Fruit fly (Drosophila melanogaster) whole organism, embryonic: ENCODE data around the gene CG12507.

Experiments used
- ATbp ChIP-seq: fragments of 200-800 bp; sonication (Bioruptor generic); optimal IDR thresholded peaks from 2 replicates; lab custom pipeline; 2017; ENCODE audit warnings: missing biosample characterization, mild to moderate bottlenecking, missing genetic modification characterization, missing genetic modification reagents
- Abd-B ChIP-seq: fragments of 200-800 bp; sonication (Bioruptor generic); optimal IDR thresholded peaks from 2 replicates; lab custom pipeline; 2018; ENCODE audit warnings: missing biosample characterization, mild to moderate bottlenecking, missing genetic modification characterization, moderate library complexity
- Atf3 ChIP-seq: fragments of 200-800 bp; sonication (Bioruptor generic); optimal IDR thresholded peaks from 3 replicates; lab custom pipeline; 2016; ENCODE audit warnings: missing biosample characterization, missing genetic modification characterization
- CG10147 ChIP-seq: fragments of 200-800 bp; sonication (Bioruptor generic); optimal IDR thresholded peaks from 2 replicates; lab custom pipeline; 2019; ENCODE audit warnings: missing biosample characterization, mild to moderate bottlenecking, missing genetic modification characterization, moderate library complexity
- CG12391 ChIP-seq: fragments of 200-800 bp; sonication (Bioruptor generic); optimal IDR thresholded peaks from 3 replicates; lab custom pipeline; 2018; ENCODE audit warnings: missing biosample characterization, mild to moderate bottlenecking, missing genetic modification characterization, moderate library complexity
- CG1529 ChIP-seq: fragments of 200-800 bp; sonication (Bioruptor generic); optimal IDR thresholded peaks from 3 replicates; lab custom pipeline; 2018; ENCODE audit warnings: missing biosample characterization, missing genetic modification characterization
- CG17612 ChIP-seq: fragments of 200-800 bp; sonication (Bioruptor generic); IDR thresholded peaks from 2 replicates; pipeline ENCODE4 v1.3.6; 2022; ENCODE audit warnings: missing biosample characterization, missing genetic modification characterization
- CG1792 ChIP-seq: fragments of 200-800 bp; sonication (Bioruptor generic); optimal IDR thresholded peaks from 2 replicates; lab custom pipeline; 2016; ENCODE audit warnings: missing biosample characterization, missing genetic modification characterization
- CG2129 ChIP-seq: fragments of 200-800 bp; sonication (Bioruptor generic); IDR thresholded peaks from 2 replicates; pipeline ENCODE4 v1.3.6; 2022; ENCODE audit warnings: missing biosample characterization, missing genetic modification characterization; ENCODE audit not compliant: partially characterized antibody
- CG30020 ChIP-seq: fragments of 200-800 bp; optimal IDR thresholded peaks from 2 replicates; lab custom pipeline; 2019; ENCODE audit warnings: missing biosample characterization, mild to moderate bottlenecking, missing genetic modification characterization, moderate library complexity
- CG31365 ChIP-seq: fragments of 200-800 bp; sonication (Bioruptor generic); optimal IDR thresholded peaks from 2 replicates; lab custom pipeline; 2018; ENCODE audit warnings: missing biosample characterization, mild to moderate bottlenecking, missing genetic modification characterization
- CG32532 ChIP-seq: fragments of 200-800 bp; sonication (Bioruptor generic); IDR thresholded peaks from 2 replicates; pipeline ENCODE4 v1.3.6; 2022; ENCODE audit warnings: missing biosample characterization, missing genetic modification characterization
- CG32772 ChIP-seq: fragments of 200-800 bp; sonication (Bioruptor generic); IDR thresholded peaks from 2 replicates; pipeline ENCODE4 v1.3.6; 2022; ENCODE audit warnings: missing biosample characterization, missing genetic modification characterization
- CG34422 ChIP-seq: fragments of 200-800 bp; sonication (Bioruptor generic); IDR thresholded peaks from 3 replicates; pipeline ENCODE4 v1.3.6; 2022; ENCODE audit warnings: missing biosample characterization, missing genetic modification characterization
- CG4404 ChIP-seq: fragments of 200-800 bp; sonication (Bioruptor generic); IDR thresholded peaks from 2 replicates; pipeline ENCODE4 v1.3.6; 2022; ENCODE audit warnings: missing biosample characterization, missing genetic modification characterization
- CG5180 ChIP-seq: fragments of 200-800 bp; sonication (Bioruptor generic); optimal IDR thresholded peaks from 3 replicates; lab custom pipeline; 2017; ENCODE audit warnings: missing biosample characterization, missing genetic modification characterization, mild to moderate bottlenecking, moderate library complexity, missing genetic modification reagents
- CG6854 ChIP-seq: fragments of 200-800 bp; sonication (Bioruptor generic); optimal IDR thresholded peaks from 3 replicates; lab custom pipeline; 2017; ENCODE audit warnings: missing biosample characterization, mild to moderate bottlenecking, missing genetic modification characterization
- CG7372 ChIP-seq: fragments of 200-800 bp; sonication (Bioruptor generic); IDR thresholded peaks from 2 replicates; pipeline ENCODE4 v1.3.6; 2022; ENCODE audit warnings: missing biosample characterization, missing genetic modification characterization
- CG8388 ChIP-seq: fragments of 200-800 bp; sonication (Bioruptor generic); optimal IDR thresholded peaks from 2 replicates; lab custom pipeline; 2019; ENCODE audit warnings: missing biosample characterization, mild to moderate bottlenecking, missing genetic modification characterization, moderate library complexity
- Fer3 ChIP-seq: fragments of 200-800 bp; sonication (Bioruptor generic); optimal IDR thresholded peaks from 2 replicates; lab custom pipeline; 2018; ENCODE audit warnings: missing biosample characterization, mild to moderate bottlenecking, missing genetic modification characterization, moderate library complexity
- HHEX ChIP-seq: fragments of 200-800 bp; sonication (Bioruptor generic); optimal IDR thresholded peaks from 3 replicates; lab custom pipeline; 2017; ENCODE audit warnings: missing biosample characterization, mild to moderate bottlenecking, missing genetic modification characterization, missing genetic modification reagents
- Hr78 ChIP-seq, 2 experiments: fragments of 200-800 bp in 1 of 2; fragments of >200 bp in 1 of 2; sonication (Bioruptor generic) in 1 of 2; optimal IDR thresholded peaks; 2 replicates each; lab custom pipeline; 2017 to 2019; ENCODE audit warnings: missing biosample characterization in 2 of 2, missing genetic modification characterization in 2 of 2, mild to moderate bottlenecking in 1 of 2, moderate library complexity in 1 of 2
- Kr ChIP-seq: fragments of 200-800 bp; sonication (Bioruptor generic); optimal IDR thresholded peaks from 2 replicates; lab custom pipeline; 2017; ENCODE audit warnings: missing biosample characterization, mild to moderate bottlenecking, missing genetic modification characterization
- MESR4 ChIP-seq: fragments of 200-800 bp; sonication (Bioruptor generic); optimal IDR thresholded peaks from 2 replicates; lab custom pipeline; 2018; ENCODE audit warnings: missing biosample characterization, mild to moderate bottlenecking, missing genetic modification characterization, moderate library complexity
- MTF-1 ChIP-seq: fragments of 200-800 bp; sonication (Bioruptor generic); optimal IDR thresholded peaks from 2 replicates; lab custom pipeline; 2018; ENCODE audit warnings: missing biosample characterization, mild to moderate bottlenecking, missing genetic modification characterization, borderline replicate concordance
- Oaz ChIP-seq: fragments of 200-800 bp; sonication (Bioruptor generic); IDR thresholded peaks from 2 replicates; pipeline ENCODE4 v1.3.6; 2022; ENCODE audit warnings: missing biosample characterization, missing genetic modification characterization
- Sox102F ChIP-seq: fragments of 200-800 bp; sonication (Bioruptor generic); optimal IDR thresholded peaks from 2 replicates; lab custom pipeline; 2018; ENCODE audit warnings: missing biosample characterization, mild to moderate bottlenecking, missing genetic modification characterization, moderate library complexity
- Spps ChIP-seq: fragments of 200-800 bp; sonication (Bioruptor generic); optimal IDR thresholded peaks from 2 replicates; lab custom pipeline; 2018; ENCODE audit warnings: missing biosample characterization, mild to moderate bottlenecking, missing genetic modification characterization
- Usf ChIP-seq: fragments of 200-800 bp; sonication (Bioruptor generic); optimal IDR thresholded peaks from 2 replicates; lab custom pipeline; 2017; ENCODE audit warnings: missing genotype, missing biosample characterization, missing genetic modification characterization
- bab2 ChIP-seq: fragments of 200-800 bp; sonication (Bioruptor generic); optimal IDR thresholded peaks from 2 replicates; lab custom pipeline; 2016; ENCODE audit warnings: missing biosample characterization, missing genetic modification characterization
- bowl ChIP-seq: fragments of 200-800 bp; sonication (Bioruptor generic); IDR thresholded peaks from 2 replicates; pipeline ENCODE4 v1.3.6; 2022; ENCODE audit warnings: missing biosample characterization, missing genetic modification characterization
- cato ChIP-seq: fragments of 200-800 bp; sonication (Bioruptor generic); optimal IDR thresholded peaks from 2 replicates; lab custom pipeline; 2016; ENCODE audit warnings: missing biosample characterization, missing genetic modification characterization, borderline replicate concordance
- chinmo ChIP-seq: fragments of 200-800 bp; sonication (Bioruptor generic); IDR thresholded peaks from 4 replicates; pipeline ENCODE4 v1.3.6; 2022; ENCODE audit warnings: missing biosample characterization, missing genetic modification characterization; ENCODE audit not compliant: partially characterized antibody
- danr ChIP-seq: fragments of 200-800 bp; sonication (Bioruptor generic); IDR thresholded peaks from 2 replicates; pipeline ENCODE4 v1.3.6; 2022; ENCODE audit warnings: missing biosample characterization, missing genetic modification characterization
- dmrt99B ChIP-seq: fragments of 200-800 bp; sonication (Bioruptor generic); optimal IDR thresholded peaks from 2 replicates; lab custom pipeline; 2018; ENCODE audit warnings: missing biosample characterization, mild to moderate bottlenecking, missing genetic modification characterization, moderate library complexity
- emc ChIP-seq: fragments of 200-800 bp; sonication (Bioruptor generic); optimal IDR thresholded peaks from 2 replicates; lab custom pipeline; 2016; ENCODE audit warnings: missing biosample characterization, missing genetic modification characterization
- ems ChIP-seq: fragments of 200-800 bp; sonication (Bioruptor generic); optimal IDR thresholded peaks from 3 replicates; lab custom pipeline; 2016; ENCODE audit warnings: missing biosample characterization, missing genetic modification characterization
- fd96Cb ChIP-seq: fragments of 200-800 bp; sonication (Bioruptor generic); optimal IDR thresholded peaks from 2 replicates; lab custom pipeline; 2018; ENCODE audit warnings: missing biosample characterization, mild to moderate bottlenecking, missing genetic modification characterization, moderate library complexity
- fru ChIP-seq: fragments of >200 bp; optimal IDR thresholded peaks from 2 replicates; lab custom pipeline; 2017
- ham ChIP-seq: fragments of 200-800 bp; sonication (Bioruptor generic); IDR thresholded peaks from 2 replicates; pipeline ENCODE4 v1.3.6; 2022; ENCODE audit warnings: missing biosample characterization, missing genetic modification characterization
- klu ChIP-seq: fragments of 200-800 bp; sonication (Bioruptor generic); IDR thresholded peaks from 2 replicates; pipeline ENCODE4 v1.3.6; 2022; ENCODE audit warnings: missing biosample characterization, missing genetic modification characterization
- lmd ChIP-seq: fragments of 200-800 bp; sonication (Bioruptor generic); IDR thresholded peaks from 2 replicates; pipeline ENCODE4 v1.3.6; 2022; ENCODE audit warnings: missing biosample characterization, missing genetic modification characterization
- pita ChIP-seq: fragments of 200-800 bp; sonication (Bioruptor generic); optimal IDR thresholded peaks from 2 replicates; lab custom pipeline; 2017; ENCODE audit warnings: missing biosample characterization, mild to moderate bottlenecking, missing genetic modification characterization
- psq ChIP-seq: fragments of 200-800 bp; sonication (Bioruptor generic); optimal IDR thresholded peaks from 2 replicates; lab custom pipeline; 2017; ENCODE audit warnings: missing biosample characterization, missing genetic modification characterization
- sna ChIP-seq: fragments of 200-800 bp; sonication (Bioruptor generic); IDR thresholded peaks from 2 replicates; pipeline ENCODE4 v1.3.6; 2022; ENCODE audit warnings: missing biosample characterization, missing genetic modification characterization; ENCODE audit not compliant: partially characterized antibody
- stc ChIP-seq: fragments of 200-800 bp; sonication (Bioruptor generic); IDR thresholded peaks from 2 replicates; pipeline ENCODE4 v1.3.6; 2022; ENCODE audit warnings: missing biosample characterization, missing genetic modification characterization
- twi ChIP-seq: fragments of 200-800 bp; optimal IDR thresholded peaks from 2 replicates; lab custom pipeline; 2019; ENCODE audit warnings: missing biosample characterization, mild to moderate bottlenecking, missing genetic modification characterization, moderate library complexity
- unc-4 ChIP-seq: fragments of 200-800 bp; sonication (Bioruptor generic); IDR thresholded peaks from 2 replicates; pipeline ENCODE4 v1.3.6; 2022; ENCODE audit warnings: missing biosample characterization, missing genetic modification characterization; ENCODE audit not compliant: partially characterized antibody
- unpg ChIP-seq: fragments of 200-800 bp; sonication (Bioruptor generic); optimal IDR thresholded peaks from 3 replicates; lab custom pipeline; 2018; ENCODE audit warnings: missing biosample characterization, mild to moderate bottlenecking, missing genetic modification characterization, moderate library complexity
- yki ChIP-seq: fragments of >200 bp; optimal IDR thresholded peaks from 3 replicates; lab custom pipeline; 2018
- zf30C ChIP-seq: fragments of 200-800 bp; sonication (Bioruptor generic); optimal IDR thresholded peaks from 3 replicates; lab custom pipeline; 2018; ENCODE audit warnings: missing biosample characterization, mild to moderate bottlenecking, missing genetic modification characterization

CG12507 gene

DNA sequence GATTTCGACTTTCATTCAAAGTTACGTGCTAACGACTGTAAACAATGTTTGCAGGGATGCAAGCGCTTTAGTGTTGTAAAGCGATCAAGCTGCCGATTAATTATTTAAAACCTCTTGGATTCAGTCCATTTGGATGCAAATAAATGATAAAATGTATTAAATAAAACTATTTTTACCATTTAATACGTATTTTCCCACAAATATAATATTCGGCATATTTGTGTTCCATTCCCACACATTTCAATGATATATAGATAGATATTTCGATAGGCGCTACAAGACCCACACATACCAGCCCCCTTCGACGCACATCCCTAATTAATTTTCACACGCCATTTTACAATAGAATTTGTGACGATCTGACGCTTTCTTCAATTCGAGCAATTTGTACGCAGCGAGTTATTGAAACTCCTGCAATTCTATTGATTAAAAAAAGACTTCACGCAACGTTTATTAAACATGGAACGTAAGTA, 22.2 kb upstream of the CG12507 start, which contains the start of the genes CG32576 and caz (continued):
- no peak for TF ChIP-seq Kr
- TF ChIP-seq Fer3 (tag; lab: Kevin White, UChicago), result no peak
- TF ChIP-seq CG10147, result peak; percentile 22
- TF ChIP-seq psq (GFP tag; lab: Kevin White, UChicago), result no peak
- TF ChIP-seq fru (lab: Kevin White, UChicago), result no peak
- TF ChIP-seq CG32772 (GFP tag; lab: Robert Waterston, UW), result no peak
- no peak for TF ChIP-seq bab2 (GFP tag; lab: Kevin White, UChicago)
- no peak for TF ChIP-seq MTF-1 (GFP tag; lab: Kevin White, UChicago)
- TF ChIP-seq CG34422 (GFP tag; lab: Robert Waterston, UW), result 0 out of 3 replicates have a peak, but pooled peaks have one; percentile 9
- TF ChIP-seq CG4404 (GFP tag; lab: Robert Waterston, UW), result no peak; the same call in 1 of the 2 replicates
- peak; percentile 85 for TF ChIP-seq MESR4 (GFP tag; lab: Kevin White, UChicago)
- TF ChIP-seq CG8388 (GFP tag; lab: Kevin White, UChicago), result no peak
- no peak for TF ChIP-seq Usf
- TF ChIP-seq Abd-B (GFP tag; lab: Kevin White, UChicago), result no peak
- no peak for TF ChIP-seq Hr78 (GFP tag; optimal IDR thresholded peaks at IDR 0.05; lab: Kevin White, UChicago)
- peak; percentile 56; the same call in 1 of the 2 replicates for TF ChIP-seq sna (GFP tag; lab: Robert Waterston, UW)
- TF ChIP-seq CG6854, result no peak
- peak; percentile 73 for TF ChIP-seq unc-4 (GFP tag; lab: Robert Waterston, UW)
- no peak for TF ChIP-seq CG31365 (tag; lab: Kevin White, UChicago)
- TF ChIP-seq stc, result no peak
- no peak for TF ChIP-seq yki
- no peak for TF ChIP-seq chinmo
- peak; percentile 18; the same call in 1 of the 2 replicates for TF ChIP-seq CG32532
- no peak for TF ChIP-seq klu (GFP tag; lab: Robert Waterston, UW)
- TF ChIP-seq zf30C (GFP tag; lab: Kevin White, UChicago), result no peak
- peak; percentile 25 for TF ChIP-seq CG1529 (GFP tag; lab: Kevin White, UChicago)
- no peak for TF ChIP-seq ham (GFP tag; lab: Robert Waterston, UW)
- TF ChIP-seq Sox102F, result no peak
- TF ChIP-seq Spps, result no peak
- TF ChIP-seq bowl, result no peak
- no peak for TF ChIP-seq cato
- TF ChIP-seq Oaz, result no peak
- no peak for TF ChIP-seq pita (GFP tag; lab: Kevin White, UChicago)
- no peak for TF ChIP-seq CG5180 (GFP tag; lab: Kevin White, UChicago)
- peak; percentile 94 for TF ChIP-seq CG30020 (tag; lab: Kevin White, UChicago)
- TF ChIP-seq CG7372 (GFP tag; lab: Robert Waterston, UW), result no peak
- TF ChIP-seq CG17612, result no peak
- TF ChIP-seq Atf3 (GFP tag; lab: Kevin White, UChicago), result no peak
- TF ChIP-seq HHEX (GFP tag; lab: Kevin White, UChicago), result no peak
- TF ChIP-seq CG2129 (GFP tag; lab: Robert Waterston, UW), result peak; percentile 39; the same call in 1 of the 2 replicates
- no peak for TF ChIP-seq fd96Cb (tag; lab: Kevin White, UChicago)
- peak; percentile 31 for TF ChIP-seq unpg (GFP tag; lab: Kevin White, UChicago)
- TF ChIP-seq CG12391, result peak; percentile 61
- peak; percentile 22 for TF ChIP-seq twi (tag; lab: Kevin White, UChicago)
- no peak for TF ChIP-seq CG1792 (GFP tag; lab: Kevin White, UChicago)
- no peak for TF ChIP-seq lmd
- TF ChIP-seq ATbp (GFP tag; lab: Kevin White, UChicago), result no peak
- no peak for TF ChIP-seq danr (GFP tag; lab: Robert Waterston, UW)
- no peak for TF ChIP-seq dmrt99B (tag; lab: Kevin White, UChicago)
- no peak for TF ChIP-seq ems (GFP tag; lab: Kevin White, UChicago)
- no peak for TF ChIP-seq emc (GFP tag; lab: Kevin White, UChicago)
